Fruit fly (Drosophila melanogaster) whole organism, prepupa: ENCODE results near the gene CG31098.

Experiments
- Blimp-1 ChIP-seq: fragments of 200-800 bp; sonication (Bioruptor generic); optimal IDR thresholded peaks from 3 replicates; lab custom pipeline; 2017; ENCODE audit warnings: missing biosample characterization, missing genetic modification characterization, mild to moderate bottlenecking, moderate library complexity, missing genetic modification reagents
- CG10631 ChIP-seq: fragments of 200-800 bp; sonication (Bioruptor generic); optimal IDR thresholded peaks from 2 replicates; lab custom pipeline; 2016; ENCODE audit warnings: missing biosample characterization, missing genetic modification characterization
- CG32006 ChIP-seq: fragments of 200-800 bp; sonication (Bioruptor generic); optimal IDR thresholded peaks from 3 replicates; lab custom pipeline; 2017; ENCODE audit warnings: missing biosample characterization, mild to moderate bottlenecking, missing genetic modification characterization
- CG4318 ChIP-seq: fragments of 200-800 bp; sonication (Bioruptor generic); optimal IDR thresholded peaks from 3 replicates; lab custom pipeline; 2017; ENCODE audit warnings: missing biosample characterization, mild to moderate bottlenecking, missing genetic modification characterization
- CG6163 ChIP-seq: fragments of 200-800 bp; sonication (Bioruptor generic); IDR thresholded peaks from 3 replicates; pipeline ENCODE4 v1.3.6; 2022; ENCODE audit warnings: missing biosample characterization, missing genetic modification characterization
- CG6792 ChIP-seq: fragments of 200-800 bp; sonication (Bioruptor generic); optimal IDR thresholded peaks from 3 replicates; lab custom pipeline; 2016; ENCODE audit warnings: missing biosample characterization, missing genetic modification characterization
- CG6808 ChIP-seq: fragments of 200-800 bp; sonication (Bioruptor generic); optimal IDR thresholded peaks from 3 replicates; lab custom pipeline; 2017; ENCODE audit warnings: missing biosample characterization, missing genetic modification characterization, mild to moderate bottlenecking, moderate library complexity, missing genetic modification reagents
- CG6854 ChIP-seq: fragments of 200-800 bp; sonication (Bioruptor generic); optimal IDR thresholded peaks from 2 replicates; lab custom pipeline; 2017; ENCODE audit warnings: missing biosample characterization, mild to moderate bottlenecking, missing genetic modification characterization
- CG7368 ChIP-seq: fragments of 200-800 bp; sonication (Bioruptor generic); optimal IDR thresholded peaks from 3 replicates; lab custom pipeline; 2016; ENCODE audit warnings: missing biosample characterization, missing genetic modification characterization
- CG8119 ChIP-seq: fragments of 200-800 bp; sonication (Bioruptor generic); IDR thresholded peaks from 3 replicates; pipeline ENCODE4 v1.3.6; 2022; ENCODE audit warnings: missing biosample characterization, missing genetic modification characterization
- CG8319 ChIP-seq: fragments of 200-800 bp; sonication (Bioruptor generic); optimal IDR thresholded peaks from 3 replicates; lab custom pipeline; 2016; ENCODE audit warnings: missing biosample characterization, missing genetic modification characterization
- CG9139 ChIP-seq: fragments of 200-800 bp; sonication (Bioruptor generic); optimal IDR thresholded peaks from 3 replicates; lab custom pipeline; 2017; ENCODE audit warnings: missing biosample characterization, mild to moderate bottlenecking, missing genetic modification characterization
- Eip75B ChIP-seq: fragments of 200-800 bp; sonication (Bioruptor generic); optimal IDR thresholded peaks from 3 replicates; lab custom pipeline; 2016; ENCODE audit warnings: missing biosample characterization, missing genetic modification characterization
- Eip78C ChIP-seq: fragments of 200-800 bp; sonication (Bioruptor generic); peaks from one replicate; lab custom pipeline; 2016; ENCODE audit warnings: missing biosample characterization, missing genetic modification characterization
- Eip93F ChIP-seq: fragments of 200-800 bp; sonication (Bioruptor generic); optimal IDR thresholded peaks from 2 replicates; lab custom pipeline; 2016; ENCODE audit warnings: missing biosample characterization, mild to moderate bottlenecking, missing genetic modification characterization
- Ets96B ChIP-seq: fragments of 200-800 bp; optimal IDR thresholded peaks from 2 replicates; lab custom pipeline; 2019; ENCODE audit warnings: missing biosample characterization, mild to moderate bottlenecking, missing genetic modification characterization, moderate library complexity
- Gug ChIP-seq: fragments of 200-800 bp; sonication (Bioruptor generic); IDR thresholded peaks from 2 replicates; pipeline ENCODE4 v1.3.6; 2022; ENCODE audit warnings: missing biosample characterization, missing genetic modification characterization
- Hr38 ChIP-seq: sonication (Bioruptor generic); optimal IDR thresholded peaks from 2 replicates; lab custom pipeline; 2016; ENCODE audit warnings: missing biosample characterization, missing genetic modification characterization
- Hr39 ChIP-seq: fragments of 200-800 bp; sonication (Bioruptor generic); optimal IDR thresholded peaks from 2 replicates; lab custom pipeline; 2016; ENCODE audit warnings: missing biosample characterization, missing genetic modification characterization
- Hr4 ChIP-seq: fragments of 200-800 bp; sonication (Bioruptor generic); optimal IDR thresholded peaks from 3 replicates; lab custom pipeline; 2016; ENCODE audit warnings: missing biosample characterization, missing genetic modification characterization
- Lpt ChIP-seq: fragments of 200-800 bp; sonication (Bioruptor generic); optimal IDR thresholded peaks from 3 replicates; lab custom pipeline; 2016; ENCODE audit warnings: missing biosample characterization, missing genetic modification characterization
- OdsH ChIP-seq: fragments of 200-800 bp; sonication (Bioruptor generic); optimal IDR thresholded peaks from 3 replicates; lab custom pipeline; 2016; ENCODE audit warnings: missing biosample characterization, missing genetic modification characterization
- Sox14 ChIP-seq: fragments of 200-800 bp; sonication (Bioruptor generic); optimal IDR thresholded peaks from 3 replicates; lab custom pipeline; 2016; ENCODE audit warnings: missing biosample characterization, missing genetic modification characterization
- Sox15 ChIP-seq: fragments of 200-800 bp; sonication (Bioruptor generic); optimal IDR thresholded peaks from 3 replicates; lab custom pipeline; 2016; ENCODE audit warnings: missing biosample characterization, missing genetic modification characterization
- acj6 ChIP-seq: fragments of 200-800 bp; sonication (Bioruptor generic); optimal IDR thresholded peaks from 3 replicates; lab custom pipeline; 2016; ENCODE audit warnings: missing biosample characterization, missing genetic modification characterization
- eg ChIP-seq: fragments of 200-800 bp; sonication (Bioruptor generic); IDR thresholded peaks from 3 replicates; pipeline ENCODE4 v1.3.6; 2022; ENCODE audit warnings: missing biosample characterization, missing genetic modification characterization
- esn ChIP-seq: fragments of 200-800 bp; sonication (Bioruptor generic); optimal IDR thresholded peaks from 2 replicates; lab custom pipeline; 2016; ENCODE audit warnings: missing biosample characterization, mild to moderate bottlenecking, missing genetic modification characterization, moderate library complexity
- fd59A ChIP-seq: fragments of 200-800 bp; sonication (Bioruptor generic); optimal IDR thresholded peaks from 2 replicates; lab custom pipeline; 2017; ENCODE audit warnings: missing biosample characterization, mild to moderate bottlenecking, missing genetic modification characterization, missing genetic modification reagents
- fkh ChIP-seq: fragments of 200-800 bp; sonication (Bioruptor generic); optimal IDR thresholded peaks from 3 replicates; lab custom pipeline; 2017; ENCODE audit warnings: missing biosample characterization, mild to moderate bottlenecking, missing genetic modification characterization, moderate library complexity
- spab ChIP-seq: fragments of 200-800 bp; sonication (Bioruptor generic); optimal IDR thresholded peaks from 2 replicates; lab custom pipeline; 2017; ENCODE audit warnings: missing biosample characterization, mild to moderate bottlenecking, missing genetic modification characterization, missing genetic modification reagents
- svp ChIP-seq: fragments of 200-800 bp; sonication (Bioruptor generic); peaks from one replicate; lab custom pipeline; 2016; ENCODE audit warnings: missing biosample characterization, missing genetic modification characterization
- topi ChIP-seq: fragments of 200-800 bp; sonication (Bioruptor generic); optimal IDR thresholded peaks from 3 replicates; lab custom pipeline; 2016; ENCODE audit warnings: missing biosample characterization, missing genetic modification characterization

The CG31098 gene

dm6 chr3R:25328540-25328939 is 35.8 kb upstream of the CG31098 start:
- TF ChIP-seq eg (GFP tag; lab: Robert Waterston, UW) = 0 out of 3 replicates have a peak, but pooled peaks have one; percentile 17
- 0 out of 3 replicates have a peak, but pooled peaks have one; percentile 28 for TF ChIP-seq CG8119 (GFP tag; lab: Robert Waterston, UW)
- TF ChIP-seq, all 60 proteins: peak for 2; not testable (repeated sequence) for 58

DNA sequence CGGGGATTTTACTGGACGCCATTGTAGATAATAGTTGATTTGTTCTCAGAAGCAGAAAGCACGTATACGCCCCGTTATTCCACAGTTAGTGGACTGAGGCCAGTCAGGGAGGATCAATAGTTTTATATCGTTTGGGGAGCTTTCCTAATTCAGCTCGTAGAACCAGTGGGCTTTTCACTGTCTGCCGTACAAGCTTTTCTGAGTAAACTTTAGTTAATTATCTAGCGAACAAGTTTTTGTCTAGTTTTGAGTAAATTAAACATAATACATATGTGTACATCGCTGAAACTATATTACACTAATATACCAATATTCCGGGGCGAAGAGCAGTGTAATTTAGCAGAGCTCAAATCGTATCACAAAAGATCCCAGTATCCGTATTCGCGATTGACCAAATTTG is 29.9 kb upstream of the CG31098 start, which contains the start of gene CG10562:
TSS of gene CG10562 (minus strand) at position 101 of the 400 bp plus-strand sequence.
- TF ChIP-seq Lpt (GFP tag; lab: Kevin White, UChicago) (no peak), CG4318 (GFP tag; lab: Kevin White, UChicago) (no peak), acj6 (GFP tag; lab: Kevin White, UChicago) (no peak), fkh (GFP tag; lab: Kevin White, UChicago) (no peak), Hr38 (GFP tag; lab: Kevin White, UChicago) (no peak), Hr4 (no peak), CG9139 (GFP tag; lab: Kevin White, UChicago) (no peak), spab (GFP tag; lab: Kevin White, UChicago) (no peak), Eip78C (no peak), Hr39 (no peak)

DNA sequence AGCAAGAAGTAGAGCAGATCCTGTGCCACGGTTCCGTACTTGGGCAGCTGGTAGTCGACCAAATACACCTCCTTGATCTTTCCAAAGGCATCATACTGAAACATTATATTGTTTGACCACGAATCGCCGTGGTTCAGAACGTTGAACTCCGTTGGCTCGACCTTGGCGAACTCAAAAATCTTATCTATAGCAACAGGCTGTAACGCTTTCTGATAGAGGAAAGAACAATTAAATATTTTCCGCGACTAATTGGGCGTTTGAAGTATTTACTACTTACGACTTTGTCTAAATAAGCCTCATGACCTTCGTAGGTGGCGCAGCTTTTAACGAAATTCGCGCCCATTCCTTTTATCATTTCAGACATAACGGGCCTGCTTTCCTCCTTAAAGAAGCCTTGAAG is 28.9 kb upstream of the CG31098 start:
- TF ChIP-seq CG6854 (GFP tag; lab: Kevin White, UChicago) = no peak
- TF ChIP-seq fd59A (GFP tag; lab: Kevin White, UChicago) = no peak
- TF ChIP-seq svp (GFP tag; lab: Kevin White, UChicago) = peak; percentile 72

DNA sequence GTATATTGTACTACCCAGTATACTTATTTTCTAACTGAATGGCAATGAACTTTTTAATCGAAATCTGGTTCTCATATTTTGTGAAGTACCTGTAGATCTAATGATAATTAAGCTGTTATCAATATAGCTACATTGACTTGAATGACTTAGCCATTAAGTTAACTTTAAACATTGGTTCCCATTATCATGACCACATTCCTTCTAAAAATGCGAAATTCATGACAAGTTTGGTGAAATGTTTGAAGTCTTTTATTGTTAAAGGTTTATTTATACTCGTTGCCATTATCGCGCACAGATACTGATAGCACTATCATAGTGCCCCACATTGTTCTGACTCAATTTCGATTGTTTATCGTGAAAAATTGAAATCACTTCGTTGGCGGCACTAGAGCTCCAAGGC is 28.1 kb upstream of the CG31098 start:
- TF ChIP-seq esn (GFP tag; lab: Kevin White, UChicago) = no peak
- no peak for TF ChIP-seq Gug (GFP tag; lab: Robert Waterston, UW)
- no peak for TF ChIP-seq CG10631 (GFP tag; lab: Kevin White, UChicago)
- TF ChIP-seq fd59A (GFP tag; lab: Kevin White, UChicago) = no peak
- no peak for TF ChIP-seq Eip93F
- no peak for TF ChIP-seq Lpt (GFP tag; lab: Kevin White, UChicago)
- TF ChIP-seq Blimp-1 (GFP tag; lab: Kevin White, UChicago) = no peak
- no peak for TF ChIP-seq Sox14 (GFP tag; lab: Kevin White, UChicago)
- no peak for TF ChIP-seq CG8319 (GFP tag; lab: Kevin White, UChicago)
- no peak for TF ChIP-seq Sox15 (GFP tag; lab: Kevin White, UChicago)
- no peak for TF ChIP-seq CG7368 (GFP tag; lab: Kevin White, UChicago)
- no peak for TF ChIP-seq CG8119 (GFP tag; lab: Robert Waterston, UW)
- TF ChIP-seq eg (GFP tag; lab: Robert Waterston, UW) = no peak
- no peak for TF ChIP-seq Eip75B (GFP tag; lab: Kevin White, UChicago)

DNA sequence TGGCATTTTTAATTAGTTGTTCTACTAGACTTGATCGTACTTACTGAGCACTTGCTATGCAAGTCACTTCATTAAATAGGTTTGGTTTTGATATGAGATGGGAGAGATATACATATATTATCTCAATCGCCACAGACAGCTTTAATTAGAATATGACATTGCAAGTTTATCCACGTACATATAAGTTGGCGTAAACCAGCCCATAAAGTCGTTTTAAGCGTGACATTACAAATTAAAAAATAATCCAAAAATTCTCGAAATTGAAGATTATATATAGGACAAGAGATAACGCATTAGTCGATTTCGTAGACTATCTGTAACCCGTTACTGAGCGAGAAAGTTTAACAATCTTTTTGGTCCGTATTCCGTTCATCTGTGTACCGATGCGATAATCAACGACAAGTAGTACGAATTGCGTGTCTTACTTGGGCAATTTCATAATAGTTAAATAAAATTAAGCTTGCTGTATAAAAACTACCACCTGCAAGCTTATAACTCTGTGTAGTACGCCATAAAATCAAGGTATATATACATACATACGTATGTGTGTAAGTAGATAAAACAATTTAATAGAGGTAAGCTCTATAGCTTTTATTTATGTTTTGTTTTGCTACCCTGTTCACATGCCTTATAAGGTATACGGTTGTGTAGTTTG is 27.4 kb upstream of the CG31098 start, which contains the start of gene CG10560:
TSS of gene CG10560 (minus strand) at position 51 of the 655 bp plus-strand sequence.
- TF ChIP-seq CG6792 (GFP tag; lab: Kevin White, UChicago) (no peak), Ets96B (tag; lab: Kevin White, UChicago) (no peak), fd59A (GFP tag; lab: Kevin White, UChicago) (no peak)

dm6 chr3R:25318011-25318410 is 25.2 kb upstream of the CG31098 start, which contains the start of gene CG10553:
CG10553 (minus strand) TSS chr3R:25318111.
- TF ChIP-seq topi (GFP tag; lab: Kevin White, UChicago) (no peak), fkh (GFP tag; lab: Kevin White, UChicago) (no peak), esn (GFP tag; lab: Kevin White, UChicago) (no peak), OdsH (GFP tag; lab: Kevin White, UChicago) (no peak), CG6808 (no peak), CG6163 (no peak), CG32006 (GFP tag; lab: Kevin White, UChicago) (no peak)
- TF ChIP-seq, all 60 proteins: peak for 0
